Fruit fly (Drosophila melanogaster): Measurements from ENCODE around the gene Ibf2.
A peak's percentile ranks its signal among the peaks of the same experiment; 100 is the strongest.

Ibf2 gene

dm6 chr3R:9229996-9230601 lies 28.2 kb downstream of the Ibf2 start (continued):
- no peak for TF ChIP-seq CG2875 (GFP tag; optimal IDR thresholded peaks at IDR 0.05)
- no peak for TF ChIP-seq amos (GFP tag; IDR thresholded peaks at IDR 0.05; ENCODE audit: partially characterized antibody)
- peak; percentile 27 for TF ChIP-seq Oli (tag; optimal IDR thresholded peaks at IDR 0.05)
- no peak for TF ChIP-seq otp (GFP tag; IDR thresholded peaks at IDR 0.05)
- no peak for TF ChIP-seq slou (GFP tag; optimal IDR thresholded peaks at IDR 0.05)
- TF ChIP-seq HmgZ (tag; optimal IDR thresholded peaks at IDR 0.05), result no peak
- no peak for TF ChIP-seq Ravus (GFP tag; IDR thresholded peaks at IDR 0.05)
- TF ChIP-seq lab (GFP tag; optimal IDR thresholded peaks at IDR 0.05), result peak; percentile 41
- TF ChIP-seq CG17912 (GFP tag; optimal IDR thresholded peaks at IDR 0.05), result no peak
- no peak for TF ChIP-seq sisA (GFP tag; IDR thresholded peaks at IDR 0.05)
- no peak for TF ChIP-seq CG4820 (GFP tag; optimal IDR thresholded peaks at IDR 0.05)
- TF ChIP-seq maf-S (GFP tag; optimal IDR thresholded peaks at IDR 0.05), result no peak
- TF ChIP-seq ham (GFP tag; IDR thresholded peaks at IDR 0.05), result no peak
- TF ChIP-seq MESR4 (GFP tag; optimal IDR thresholded peaks at IDR 0.05), result no peak
- no peak for TF ChIP-seq ci (GFP tag; IDR thresholded peaks at IDR 0.05)
- TF ChIP-seq Pdp1 (GFP tag; optimal IDR thresholded peaks at IDR 0.05), result peak in 1 of 2 experiments; percentile 14
- TF ChIP-seq Sin3A (optimal IDR thresholded peaks at IDR 0.05), result no peak
- no peak for TF ChIP-seq dimm (GFP tag; IDR thresholded peaks at IDR 0.05)
- TF ChIP-seq Atf3 (GFP tag; optimal IDR thresholded peaks at IDR 0.05), result no peak
- no peak for TF ChIP-seq CG1024 (GFP tag; IDR thresholded peaks at IDR 0.05)
- no peak for TF ChIP-seq HLH54F (GFP tag; optimal IDR thresholded peaks at IDR 0.05)
- TF ChIP-seq CG12942 (GFP tag; optimal IDR thresholded peaks at IDR 0.05), result no peak
- TF ChIP-seq zen (tag; optimal IDR thresholded peaks at IDR 0.05), result no peak
- TF ChIP-seq tio (GFP tag; optimal IDR thresholded peaks at IDR 0.05), result no peak
- no peak for TF ChIP-seq Mad (GFP tag; optimal IDR thresholded peaks at IDR 0.05)
- TF ChIP-seq unc-4 (GFP tag; IDR thresholded peaks at IDR 0.05; ENCODE audit: partially characterized antibody), result no peak
- no peak for TF ChIP-seq CG17186 (GFP tag; optimal IDR thresholded peaks at IDR 0.05)
- no peak for TF ChIP-seq Awh (GFP tag; IDR thresholded peaks at IDR 0.05)
- TF ChIP-seq H2.0 (GFP tag; IDR thresholded peaks at IDR 0.05), result 0 out of 2 replicates have a peak, but pooled peaks have one; percentile 6
- no peak for TF ChIP-seq MBD-R2 (GFP tag; IDR thresholded peaks at IDR 0.05)
- TF ChIP-seq CG13424 (tag; optimal IDR thresholded peaks at IDR 0.05), result no peak
- TF ChIP-seq NFAT (GFP tag; IDR thresholded peaks at IDR 0.05), result no peak
- peak; percentile 24 for TF ChIP-seq Hsf (GFP tag; optimal IDR thresholded peaks at IDR 0.05)
- no peak for TF ChIP-seq dysf (GFP tag; IDR thresholded peaks at IDR 0.05)
- no peak for TF ChIP-seq wek (GFP tag; optimal IDR thresholded peaks at IDR 0.05)
- TF ChIP-seq CG13296 (GFP tag; optimal IDR thresholded peaks at IDR 0.05), result no peak
- no peak for TF ChIP-seq CG12744 (GFP tag; optimal IDR thresholded peaks at IDR 0.05)
- TF ChIP-seq usp (GFP tag; optimal IDR thresholded peaks at IDR 0.05), result no peak
- TF ChIP-seq CG6765 (GFP tag; optimal IDR thresholded peaks at IDR 0.05), result no peak
- TF ChIP-seq Ada2b (GFP tag; IDR thresholded peaks at IDR 0.05), result 0 out of 2 replicates have a peak, but pooled peaks have one; percentile 22
- no peak for TF ChIP-seq CG10543 (GFP tag; optimal IDR thresholded peaks at IDR 0.05)
- TF ChIP-seq mirr (GFP tag; optimal IDR thresholded peaks at IDR 0.05), result no peak
- no peak for TF ChIP-seq rib (GFP tag; IDR thresholded peaks at IDR 0.05)
- no peak for TF ChIP-seq CG9727 (GFP tag; optimal IDR thresholded peaks at IDR 0.05)
- no peak for TF ChIP-seq Ets97D (GFP tag; optimal IDR thresholded peaks at IDR 0.05)
- no peak for TF ChIP-seq repo (GFP tag; optimal IDR thresholded peaks at IDR 0.05)
- peak; percentile 46 for TF ChIP-seq Blimp-1 (GFP tag; optimal IDR thresholded peaks at IDR 0.05)
- no peak for TF ChIP-seq CG30020 (tag; optimal IDR thresholded peaks at IDR 0.05)
- TF ChIP-seq MTF-1 (GFP tag; optimal IDR thresholded peaks at IDR 0.05; ENCODE audit: borderline replicate concordance), result no peak
- no peak for TF ChIP-seq scrt (GFP tag; optimal IDR thresholded peaks at IDR 0.05)
- peak; percentile 4 for TF ChIP-seq grau (tag; optimal IDR thresholded peaks at IDR 0.05)

Data from whole organism, embryonic.